ENCODE assay signal across 5 worm cellular contexts in genomic region chrIII:7293075-7293684, ce11.
TF ChIP-seq lines count a peak whose summit lies in the region.

cwf-19L2 (plus strand) TSS chrIII:7293634.

TF ChIP-seq in whole organism, L1 larva, 84 proteins besides CTCF, POLR2A, EP300 and RAD21:
- TF ChIP-seq lsy-2 (tag; optimal IDR thresholded peaks at IDR 0.05; lab: Kevin White, UChicago) (peak; percentile 44 to 70), C04F5.9 (tag; optimal IDR thresholded peaks at IDR 0.05; lab: Kevin White, UChicago) (no peak), fkh-4 (tag; optimal IDR thresholded peaks at IDR 0.05; lab: Kevin White, UChicago; ENCODE audit: borderline replicate concordance) (no peak), nhr-20 (tag; optimal IDR thresholded peaks at IDR 0.05; lab: Kevin White, UChicago) (no peak), lin-35 (GFP tag; optimal IDR thresholded peaks at IDR 0.05; lab: Kevin White, UChicago) (peak in 1 of 2 experiments; percentile 3), zag-1 (tag; optimal IDR thresholded peaks at IDR 0.05; lab: Kevin White, UChicago) (no peak), hpl-2 (GFP tag; optimal IDR thresholded peaks at IDR 0.05; lab: Kevin White, UChicago) (no peak), F16B12.6 (tag; optimal IDR thresholded peaks at IDR 0.05; lab: Kevin White, UChicago) (peak; percentile 57), efl-1 (optimal IDR thresholded peaks at IDR 0.05; lab: Kevin White, UChicago) (peak; percentile 2 to 67), efl-1 (GFP tag; optimal IDR thresholded peaks at IDR 0.05 in 1 of 2; lab: Kevin White, UChicago) (no peak), aly-2 (tag; optimal IDR thresholded peaks at IDR 0.05; lab: Kevin White, UChicago) (no peak)

TF ChIP-seq in whole organism, L3 larva, 47 proteins besides CTCF, POLR2A, EP300 and RAD21:
- TF ChIP-seq skn-1 (tag; optimal IDR thresholded peaks at IDR 0.05; lab: Kevin White, UChicago): no peak
- peak; percentile 52 for TF ChIP-seq pha-4 (tag; optimal IDR thresholded peaks at IDR 0.05; lab: Kevin White, UChicago)
- no peak for TF ChIP-seq ztf-4 (tag; optimal IDR thresholded peaks at IDR 0.05; lab: Kevin White, UChicago)
- no peak for TF ChIP-seq fkh-2 (tag; optimal IDR thresholded peaks at IDR 0.05; lab: Kevin White, UChicago)
- TF ChIP-seq lin-15B (tag; optimal IDR thresholded peaks at IDR 0.05; lab: Kevin White, UChicago): no peak
- TF ChIP-seq ceh-28 (tag; optimal IDR thresholded peaks at IDR 0.05; lab: Kevin White, UChicago): no peak
- TF ChIP-seq nhr-28 (tag; optimal IDR thresholded peaks at IDR 0.05; lab: Kevin White, UChicago): no peak
- TF ChIP-seq ceh-9 (tag; optimal IDR thresholded peaks at IDR 0.05; lab: Kevin White, UChicago): no peak

TF ChIP-seq in whole organism, L4 larva, 104 proteins besides CTCF, POLR2A, EP300 and RAD21:
- TF ChIP-seq aha-1 (tag; lab: Kevin White, UChicago) (peak; percentile 21), lsy-2 (tag; optimal IDR thresholded peaks at IDR 0.05; lab: Kevin White, UChicago) (peak in 1 of 2 experiments; percentile 87), mes-2 (tag; optimal IDR thresholded peaks at IDR 0.05; lab: Kevin White, UChicago; ENCODE audit: poor library complexity, severe bottlenecking) (peak; percentile 27), nhr-111 (GFP tag; optimal IDR thresholded peaks at IDR 0.05; lab: Kevin White, UChicago) (no peak), ceh-82 (tag; optimal IDR thresholded peaks at IDR 0.05; lab: Kevin White, UChicago) (no peak), unc-130 (GFP tag; optimal IDR thresholded peaks at IDR 0.05; lab: Kevin White, UChicago) (peak; percentile 31)

TF ChIP-seq in whole organism, mixed stage, embryonic, 35 proteins besides CTCF, POLR2A, EP300 and RAD21:
- no peak for TF ChIP-seq unc-120 (tag; optimal IDR thresholded peaks at IDR 0.05; lab: Kevin White, UChicago; ENCODE audit: poor library complexity, severe bottlenecking)
- TF ChIP-seq lsy-2 (tag; optimal IDR thresholded peaks at IDR 0.05; lab: Kevin White, UChicago): peak; percentile 89

TF ChIP-seq in whole organism, young adult, 124 proteins besides CTCF, POLR2A, EP300 and RAD21:
- TF ChIP-seq snpc-1.3 (tag; optimal IDR thresholded peaks at IDR 0.05; lab: Kevin White, UChicago; ENCODE audit: insufficient read depth) (no peak), ztf-25 (GFP tag; IDR thresholded peaks at IDR 0.05; lab: Robert Waterston, UW) (no peak), lir-1 (GFP tag; conservative IDR thresholded peaks at IDR 0.05; lab: Robert Waterston, UW) (no peak), mxl-1 (tag; optimal IDR thresholded peaks at IDR 0.05; lab: Kevin White, UChicago) (no peak), atf-7 (tag; optimal IDR thresholded peaks at IDR 0.05; lab: Kevin White, UChicago) (no peak), madf-6 (GFP tag; IDR thresholded peaks at IDR 0.05; lab: Robert Waterston, UW) (peak; percentile 10; the same call in 1 of the 2 replicates), lsl-1 (GFP tag; optimal IDR thresholded peaks at IDR 0.05; lab: Kevin White, UChicago) (peak; percentile 69), F22D6.2 (tag; optimal IDR thresholded peaks at IDR 0.05; lab: Kevin White, UChicago) (no peak), madf-8 (GFP tag; conservative IDR thresholded peaks at IDR 0.05; lab: Robert Waterston, UW) (no peak), zfh-2 (GFP tag; conservative IDR thresholded peaks at IDR 0.05; lab: Robert Waterston, UW) (no peak), aptf-2 (GFP tag; conservative IDR thresholded peaks at IDR 0.05; lab: Robert Waterston, UW) (no peak), K12H6.12 (tag; optimal IDR thresholded peaks at IDR 0.05; lab: Kevin White, UChicago) (no peak), egl-18 (GFP tag; IDR thresholded peaks at IDR 0.05; lab: Robert Waterston, UW) (no peak), D2030.7 (GFP tag; IDR thresholded peaks at IDR 0.05; lab: Robert Waterston, UW) (peak; percentile 44; the same call in 1 of the 2 replicates), pbrm-1 (GFP tag; IDR thresholded peaks at IDR 0.05; lab: Robert Waterston, UW) (no peak), efl-1 (GFP tag; optimal IDR thresholded peaks at IDR 0.05; lab: Kevin White, UChicago) (peak; percentile 16), lin-54 (GFP tag; optimal IDR thresholded peaks at IDR 0.05; lab: Kevin White, UChicago) (no peak), mcd-1 (GFP tag; IDR thresholded peaks at IDR 0.05; lab: Robert Waterston, UW) (no peak), ztf-28 (GFP tag; IDR thresholded peaks at IDR 0.05; lab: Robert Waterston, UW) (no peak), F57A8.1 (GFP tag; optimal IDR thresholded peaks at IDR 0.05; lab: Kevin White, UChicago) (no peak)
TF ChIP-seq in whole organism, young adult: peak in this region for 4.
